Fruit fly (Drosophila melanogaster) whole organism, adult: Measurements from ENCODE around the gene CG31229.

ENCODE experiments used
- CG11617 ChIP-seq: fragments of 200-800 bp; sonication (Bioruptor generic); optimal IDR thresholded peaks from 2 replicates; lab custom pipeline; 2017; ENCODE audit warnings: mild to moderate bottlenecking, missing biosample characterization, missing genetic modification reagents, missing genetic modification characterization
- CG12768 ChIP-seq: fragments of 200-800 bp; sonication (Bioruptor generic); optimal IDR thresholded peaks from 2 replicates; lab custom pipeline; 2017; ENCODE audit warnings: missing biosample characterization, missing genetic modification characterization, mild to moderate bottlenecking, moderate library complexity, missing genetic modification reagents
- CG14711 ChIP-seq: fragments of 200-800 bp; sonication (Bioruptor generic); optimal IDR thresholded peaks from 2 replicates; lab custom pipeline; 2018; ENCODE audit warnings: missing biosample characterization, mild to moderate bottlenecking, missing genetic modification characterization, moderate library complexity
- CG1620 ChIP-seq: fragments of 200-800 bp; sonication (Bioruptor generic); optimal IDR thresholded peaks from 2 replicates; lab custom pipeline; 2016; ENCODE audit warnings: missing biosample characterization, missing genetic modification characterization
- CG33017 ChIP-seq: fragments of 200-800 bp; sonication (Bioruptor generic); optimal IDR thresholded peaks from 2 replicates; lab custom pipeline; 2018; ENCODE audit warnings: missing biosample characterization, mild to moderate bottlenecking, missing genetic modification characterization, moderate library complexity
- CG5204 ChIP-seq: fragments of 200-800 bp; sonication (Bioruptor generic); optimal IDR thresholded peaks from 2 replicates; lab custom pipeline; 2016; ENCODE audit warnings: missing biosample characterization, missing genetic modification characterization
- CG7045 ChIP-seq: fragments of 200-800 bp; sonication (Bioruptor generic); optimal IDR thresholded peaks from 2 replicates; lab custom pipeline; 2017; ENCODE audit warnings: missing biosample characterization, mild to moderate bottlenecking, missing genetic modification characterization
- CG7101 ChIP-seq: fragments of 200-800 bp; sonication (Bioruptor generic); optimal IDR thresholded peaks from 2 replicates; lab custom pipeline; 2018; ENCODE audit warnings: missing biosample characterization, mild to moderate bottlenecking, missing genetic modification characterization, moderate library complexity
- Clk ChIP-seq: fragments of 200-800 bp; sonication (Bioruptor generic); optimal IDR thresholded peaks from 2 replicates; lab custom pipeline; 2017; ENCODE audit warnings: missing biosample characterization, missing genetic modification characterization
- Crg-1 ChIP-seq: fragments of 200-800 bp; sonication (Bioruptor generic); optimal IDR thresholded peaks from 2 replicates; lab custom pipeline; 2016; ENCODE audit warnings: missing biosample characterization, missing genetic modification characterization
- Hr96 ChIP-seq: fragments of 200-800 bp; sonication (Bioruptor generic); optimal IDR thresholded peaks from 2 replicates; lab custom pipeline; 2016; ENCODE audit warnings: missing biosample characterization, missing genetic modification characterization
- Mnt ChIP-seq: fragments of 200-800 bp; sonication (Bioruptor generic); optimal IDR thresholded peaks from 2 replicates; lab custom pipeline; 2016; ENCODE audit warnings: missing biosample characterization, mild to moderate bottlenecking, missing genetic modification characterization
- bab1 ChIP-seq: fragments of 200-800 bp; sonication (Bioruptor generic); optimal IDR thresholded peaks from 3 replicates; lab custom pipeline; 2019; ENCODE audit warnings: missing biosample characterization, mild to moderate bottlenecking, missing genetic modification characterization, moderate library complexity
- cic ChIP-seq: fragments of 200-800 bp; sonication (Bioruptor generic); optimal IDR thresholded peaks from 2 replicates; lab custom pipeline; 2017; ENCODE audit warnings: missing biosample characterization, mild to moderate bottlenecking, missing genetic modification characterization, moderate library complexity
- cnc ChIP-seq, 2 experiments: fragments of >200 bp; optimal IDR thresholded peaks; 2 replicates each; lab custom pipeline; 2017
- kay ChIP-seq: fragments of 200-800 bp; sonication (Bioruptor generic); peaks from one replicate; lab custom pipeline; 2016; ENCODE audit warnings: missing biosample characterization, missing genetic modification characterization, borderline replicate concordance
- ovo ChIP-seq: fragments of 200-800 bp; sonication (Bioruptor generic); optimal IDR thresholded peaks from 2 replicates; lab custom pipeline; 2016; ENCODE audit warnings: missing biosample characterization, missing genetic modification characterization
- pad ChIP-seq: fragments of 200-800 bp; sonication (Bioruptor generic); optimal IDR thresholded peaks from 3 replicates; lab custom pipeline; 2017; ENCODE audit warnings: missing biosample characterization, missing genetic modification characterization, mild to moderate bottlenecking, moderate library complexity, missing genetic modification reagents
- tj ChIP-seq: fragments of 200-800 bp; sonication (Bioruptor generic); optimal IDR thresholded peaks from 3 replicates; lab custom pipeline; 2017; ENCODE audit warnings: missing biosample characterization, mild to moderate bottlenecking, missing genetic modification characterization, moderate library complexity
- toe ChIP-seq: fragments of 200-800 bp; sonication (Bioruptor generic); optimal IDR thresholded peaks from 2 replicates; lab custom pipeline; 2016; ENCODE audit warnings: missing biosample characterization, missing genetic modification characterization

Gene CG31229

dm6 chr3R:18681054-18681453, 13.4 kb downstream of the CG31229 start:
- TF ChIP-seq pad (GFP tag; lab: Kevin White, UChicago): no peak
- TF ChIP-seq bab1 (GFP tag; lab: Kevin White, UChicago): no peak
- no peak for TF ChIP-seq CG11617 (GFP tag; lab: Kevin White, UChicago)
- TF ChIP-seq Crg-1 (GFP tag; lab: Kevin White, UChicago): no peak
- no peak for TF ChIP-seq CG5204 (GFP tag; lab: Kevin White, UChicago)
- TF ChIP-seq Hr96 (GFP tag; lab: Kevin White, UChicago): no peak
- no peak for TF ChIP-seq cnc (optimal IDR thresholded peaks at IDR 0.05; lab: Kevin White, UChicago)
- no peak for TF ChIP-seq toe (GFP tag; lab: Kevin White, UChicago)
- no peak for TF ChIP-seq ovo (GFP tag; lab: Kevin White, UChicago)
- no peak for TF ChIP-seq CG1620 (GFP tag; lab: Kevin White, UChicago)
- TF ChIP-seq CG12768: no peak
- no peak for TF ChIP-seq Mnt (GFP tag; lab: Kevin White, UChicago)
- TF ChIP-seq CG7045 (GFP tag; lab: Kevin White, UChicago): no peak
- TF ChIP-seq cic (GFP tag; lab: Kevin White, UChicago): no peak
- no peak for TF ChIP-seq tj (GFP tag; lab: Kevin White, UChicago)
- no peak for TF ChIP-seq CG33017 (tag; lab: Kevin White, UChicago)

DNA sequence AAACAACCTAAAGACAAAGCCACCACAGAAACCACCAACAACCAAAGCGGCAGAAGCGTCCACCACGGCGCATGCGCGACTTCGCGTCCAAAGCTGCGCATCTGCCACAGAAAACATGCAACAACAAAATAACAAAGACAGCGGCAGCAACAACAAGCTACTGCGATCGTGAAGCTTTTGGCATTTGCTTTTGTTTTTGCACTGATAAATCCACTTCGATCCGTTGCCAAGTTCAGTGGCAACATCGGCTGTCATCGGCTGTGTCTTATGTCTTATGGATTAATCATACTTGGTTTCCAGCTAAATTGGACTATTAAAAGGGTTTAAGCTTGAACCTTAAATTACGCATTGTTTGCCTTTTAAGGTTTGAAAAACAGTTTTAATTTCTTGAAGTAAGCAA, 25.0 kb downstream of the CG31229 start, which contains the start of gene Muc91C:
Gene Muc91C (minus strand): TSS at position 101 of the 400 bp plus-strand sequence.
- TF ChIP-seq CG11617 (GFP tag; lab: Kevin White, UChicago): no peak
- TF ChIP-seq bab1 (GFP tag; lab: Kevin White, UChicago): no peak
- no peak for TF ChIP-seq Mnt (GFP tag; lab: Kevin White, UChicago)
- TF ChIP-seq CG7101 (tag; lab: Kevin White, UChicago): no peak

- TF ChIP-seq CG11617 (GFP tag; lab: Kevin White, UChicago): no peak
- TF ChIP-seq CG1620 (GFP tag; lab: Kevin White, UChicago): no peak
- TF ChIP-seq Mnt (GFP tag; lab: Kevin White, UChicago): no peak
Measured at dm6 chr3R:18693611-18694010, 26.0 kb downstream of the CG31229 start, which contains the start of gene CG14300. CG14300 (minus strand) TSS chr3R:18693711.

DNA sequence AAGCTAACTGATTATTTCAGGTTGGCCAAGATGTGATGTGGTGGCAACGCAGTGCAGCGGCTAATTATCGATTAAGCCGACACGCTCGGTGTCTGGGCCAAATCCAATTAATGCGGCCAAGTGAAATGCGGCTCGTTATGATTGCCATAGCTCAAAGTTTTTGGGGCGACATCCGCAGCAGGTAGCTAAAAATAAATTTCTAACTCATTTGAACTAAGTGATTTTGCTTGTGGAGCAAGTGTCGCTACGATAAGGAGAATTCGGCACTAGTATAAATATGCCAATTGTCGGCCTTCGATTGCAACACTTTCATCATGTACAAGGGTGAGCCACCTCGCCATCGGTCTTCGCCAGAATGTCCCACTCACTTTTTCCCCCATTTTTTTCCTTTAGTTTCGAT, 27.3 kb downstream of the CG31229 start, which contains the start of gene CG34282:
Gene CG34282 (plus strand): TSS at position 301 of the 400 bp plus-strand sequence.
- TF ChIP-seq CG12768: no peak

DNA sequence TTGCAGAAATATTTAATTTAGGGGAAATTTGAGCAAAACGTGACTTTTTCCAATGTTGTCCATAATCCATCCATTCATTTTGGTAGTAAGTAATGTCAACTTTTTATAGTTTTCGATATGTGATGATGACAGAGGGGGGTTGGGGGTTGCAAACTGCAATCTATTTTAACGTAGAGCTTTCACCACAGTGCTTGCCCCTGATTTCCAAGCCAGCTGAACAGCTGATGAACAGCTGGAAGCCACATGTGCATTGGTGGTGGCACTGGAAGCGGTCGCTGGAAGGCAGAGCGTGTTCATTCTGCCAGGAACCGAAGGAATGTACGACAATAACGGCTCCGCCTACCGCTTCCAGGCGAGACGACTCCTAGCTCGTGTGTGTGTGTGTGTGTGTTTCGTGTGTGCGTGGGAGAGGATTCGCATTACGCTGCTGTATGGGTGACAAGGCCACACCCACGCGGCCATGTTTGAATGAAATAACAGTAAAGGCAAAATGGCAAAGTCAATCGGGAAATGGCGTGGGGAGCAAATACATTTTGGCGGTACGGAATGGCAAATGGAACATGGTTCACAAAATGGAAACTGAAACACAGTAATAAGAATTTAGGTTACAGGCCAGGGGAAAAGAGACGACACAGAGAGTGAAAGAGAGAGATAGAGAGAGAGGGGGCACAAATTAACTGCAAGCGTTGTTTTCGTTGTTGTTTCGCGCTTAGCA, 31.4 kb downstream of the CG31229 start:
- no peak for TF ChIP-seq Clk (GFP tag; lab: Kevin White, UChicago)
- TF ChIP-seq CG7045 (GFP tag; lab: Kevin White, UChicago): no peak
- peak; percentile 93 for TF ChIP-seq pad (GFP tag; lab: Kevin White, UChicago)
- no peak for TF ChIP-seq CG11617 (GFP tag; lab: Kevin White, UChicago)

- TF ChIP-seq cic (GFP tag; lab: Kevin White, UChicago): no peak
Measured at dm6 chr3R:18703514-18703913, 35.9 kb downstream of the CG31229 start.

DNA sequence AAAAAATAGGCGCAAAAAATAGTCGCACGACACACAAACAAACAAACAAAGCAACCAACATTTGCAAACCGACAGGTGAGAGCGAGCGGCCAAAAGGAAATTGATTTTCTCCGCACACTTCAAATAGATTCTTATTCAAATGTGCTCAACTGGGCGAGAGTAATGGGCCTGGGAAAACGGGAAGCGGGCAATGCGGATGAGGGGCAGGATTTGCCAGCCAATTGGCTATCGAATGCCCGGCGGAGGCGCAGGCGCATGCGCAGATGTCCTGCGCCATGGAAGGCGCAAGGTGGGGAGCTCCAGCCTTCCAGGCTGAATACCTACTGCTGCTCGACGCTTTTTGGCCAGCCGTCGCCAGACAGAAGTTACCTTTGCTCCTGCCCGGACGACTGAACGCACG, 37.5 kb downstream of the CG31229 start, which contains the start of the genes ChAT and VAChT:
Gene ChAT (plus strand): TSS at position 352 of the 400 bp plus-strand sequence.
Gene VAChT (plus strand): TSS at position 352 of the 400 bp plus-strand sequence.
- TF ChIP-seq CG14711 (no peak), pad (GFP tag; lab: Kevin White, UChicago) (peak; percentile 77)

DNA sequence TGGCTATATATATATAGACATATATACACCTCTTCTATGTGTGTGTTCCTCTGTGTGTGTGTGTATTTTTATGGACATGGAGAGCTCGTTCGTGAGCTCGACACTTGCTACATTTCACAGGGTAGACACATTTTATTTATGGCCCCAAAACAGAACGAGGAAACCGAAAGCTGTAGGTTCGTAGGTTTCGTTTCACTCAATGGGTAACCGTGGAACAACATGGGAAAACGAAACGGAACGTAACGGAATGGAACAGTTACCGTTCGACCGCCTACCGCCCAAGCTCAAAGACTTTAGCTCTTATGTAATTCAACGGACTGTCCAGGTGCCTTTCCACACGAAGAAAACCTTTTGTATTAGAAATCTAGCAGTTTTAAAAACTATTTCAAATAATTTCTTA, 38.6 kb downstream of the CG31229 start:
- TF ChIP-seq CG5204 (GFP tag; lab: Kevin White, UChicago): no peak
- TF ChIP-seq tj (GFP tag; lab: Kevin White, UChicago): no peak
- no peak for TF ChIP-seq CG7101 (tag; lab: Kevin White, UChicago)
- no peak for TF ChIP-seq Hr96 (GFP tag; lab: Kevin White, UChicago)
- no peak for TF ChIP-seq Mnt (GFP tag; lab: Kevin White, UChicago)
- no peak for TF ChIP-seq bab1 (GFP tag; lab: Kevin White, UChicago)
- no peak for TF ChIP-seq kay (GFP tag; lab: Kevin White, UChicago)
- TF ChIP-seq Crg-1 (GFP tag; lab: Kevin White, UChicago): no peak
- no peak for TF ChIP-seq CG12768
- no peak for TF ChIP-seq Clk (GFP tag; lab: Kevin White, UChicago)
- no peak for TF ChIP-seq pad (GFP tag; lab: Kevin White, UChicago)
- no peak for TF ChIP-seq cic (GFP tag; lab: Kevin White, UChicago)
- no peak for TF ChIP-seq cnc (optimal IDR thresholded peaks at IDR 0.05; lab: Kevin White, UChicago)
- no peak for TF ChIP-seq CG33017 (tag; lab: Kevin White, UChicago)
- TF ChIP-seq toe (GFP tag; lab: Kevin White, UChicago): no peak
- TF ChIP-seq ovo (GFP tag; lab: Kevin White, UChicago): no peak
